Fruit fly (Drosophila melanogaster) S2 (cell line): ENCODE results near the gene CG13361.

Experiments used
- CG8478 ChIP-seq: fragments of >200 bp; optimal IDR thresholded peaks from 2 replicates; lab custom pipeline; 2018
- CTCF ChIP-seq, 2 experiments: fragments of >200 bp; optimal IDR thresholded peaks; 2 replicates each; lab custom pipeline; 2018

Gene CG13361

dm6 chrX:713249-713898 is 40.1 kb downstream of the CG13361 start:
- no peak for TF ChIP-seq CG8478
- no peak for TF ChIP-seq CTCF (optimal IDR thresholded peaks at IDR 0.05; lab: Kevin White, UChicago)

DNA sequence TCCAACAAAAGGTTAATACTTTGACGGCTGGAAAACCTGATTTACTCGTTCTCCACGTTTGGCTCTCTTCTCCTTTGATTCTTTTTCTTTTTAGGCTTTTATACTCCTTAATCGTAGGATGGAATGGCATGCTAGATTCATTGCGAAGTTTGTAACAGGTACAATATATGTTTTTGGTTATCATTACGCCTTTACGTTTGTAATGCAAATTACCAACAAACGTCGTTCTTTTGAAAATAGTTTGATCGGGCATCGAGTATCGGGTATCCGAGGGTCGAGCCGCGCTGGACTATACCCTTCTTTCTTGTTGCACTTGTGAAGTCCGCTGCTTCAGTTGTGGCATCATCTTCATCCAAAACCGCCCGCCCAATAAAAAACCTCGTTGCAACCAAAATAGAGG is 41.6 kb downstream of the CG13361 start:
- TF ChIP-seq CTCF (optimal IDR thresholded peaks at IDR 0.05; lab: Kevin White, UChicago) (no peak), CG8478 (no peak)

DNA sequence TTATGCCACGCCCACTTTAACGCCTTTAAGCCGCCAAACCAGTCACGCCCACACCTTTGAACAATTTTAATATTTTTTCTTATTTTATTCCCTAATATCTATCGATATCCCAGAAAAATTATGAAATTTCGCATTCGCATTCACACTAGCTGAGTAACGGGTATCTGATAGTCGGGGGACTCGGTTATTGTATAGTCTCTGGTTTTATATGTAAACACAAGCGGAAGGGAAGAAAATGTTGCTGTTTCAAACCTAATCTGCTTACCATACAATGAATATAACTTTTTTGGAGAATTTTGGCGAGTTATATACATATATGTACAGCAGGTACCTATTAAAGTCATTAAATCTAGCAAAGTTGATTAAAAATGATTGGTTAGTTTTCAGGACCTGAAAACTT is 42.5 kb downstream of the CG13361 start:
- TF ChIP-seq CG8478 (no peak), CTCF (optimal IDR thresholded peaks at IDR 0.05; lab: Kevin White, UChicago) (no peak)

DNA sequence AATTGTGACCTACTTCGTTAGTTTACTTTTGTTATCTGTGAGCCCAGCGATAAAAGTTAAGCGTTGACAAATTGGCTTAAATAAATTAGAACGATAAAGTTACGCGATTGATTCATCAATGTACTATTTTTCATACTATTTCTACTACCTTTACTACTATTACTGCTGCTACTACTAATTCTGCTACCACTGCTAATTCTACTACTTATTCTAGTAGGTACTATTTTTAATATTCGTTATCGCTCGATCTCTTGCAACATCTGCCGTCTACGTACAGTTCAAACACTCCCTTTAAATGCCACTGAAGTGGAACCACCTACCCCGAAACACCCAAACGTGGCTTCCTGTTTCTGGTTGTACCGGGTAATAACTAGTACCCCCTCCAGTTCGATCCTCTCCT is 44.0 kb downstream of the CG13361 start:
- TF ChIP-seq CG8478: no peak
- no peak for TF ChIP-seq CTCF (optimal IDR thresholded peaks at IDR 0.05; lab: Kevin White, UChicago)

dm6 chrX:702484-702883 is 51.0 kb downstream of the CG13361 start:
- TF ChIP-seq CG8478 (no peak), CTCF (optimal IDR thresholded peaks at IDR 0.05; lab: Kevin White, UChicago) (no peak)
